Worm (Caenorhabditis elegans) whole organism, L4 larva: ENCODE measurements around the gene B0252.11.

Experiments
- F10B5.3 ChIP-seq: sonication (generic microtip); optimal IDR thresholded peaks from 2 replicates; lab custom pipeline; 2016; ENCODE audit warnings: mild to moderate bottlenecking, missing genetic modification characterization, missing compliant biosample characterization
- F37D6.2 ChIP-seq: sonication (generic microtip); optimal IDR thresholded peaks from 2 replicates; lab custom pipeline; 2016; ENCODE audit warnings: mild to moderate bottlenecking, missing genetic modification characterization, missing compliant biosample characterization
- F44E2.7 ChIP-seq: fragments of 200-800 bp; sonication (Bioruptor generic); IDR thresholded peaks from 2 replicates; pipeline ENCODE4 v2.1.2; 2022; ENCODE audit warnings: missing genetic modification characterization, missing compliant biosample characterization
- F49E8.2 ChIP-seq: sonication (generic microtip); optimal IDR thresholded peaks from 2 replicates; lab custom pipeline; 2016; ENCODE audit warnings: missing compliant biosample characterization, mild to moderate bottlenecking, missing genetic modification characterization, borderline replicate concordance
- T20F7.1 ChIP-seq: fragments of 200-800 bp; sonication (Bioruptor generic); optimal IDR thresholded peaks from 2 replicates; lab custom pipeline; 2018; ENCODE audit warnings: mild to moderate bottlenecking, missing genetic modification characterization, missing compliant biosample characterization
- T26A8.4 ChIP-seq: fragments of 200-800 bp; sonication (Bioruptor generic); IDR thresholded peaks from 2 replicates; pipeline ENCODE4 v1.3.6; 2022; ENCODE audit warnings: missing genetic modification characterization, missing compliant biosample characterization
- Y75B8A.6 ChIP-seq: fragments of 200-800 bp; sonication (Bioruptor generic); IDR thresholded peaks from 2 replicates; pipeline ENCODE4 v1.3.6; 2022; ENCODE audit warnings: missing genetic modification reagents, missing genetic modification characterization, missing compliant biosample characterization
- ZK546.5 ChIP-seq, 2 experiments: sonication (generic microtip); optimal IDR thresholded peaks; 2 replicates each; lab custom pipeline; 2017; ENCODE audit warnings: missing biosample characterization in 2 of 2, missing genetic modification characterization in 2 of 2
- aha-1 ChIP-seq: fragments of 150-350 bp; peaks from one replicate; lab custom pipeline; 2014; ENCODE audit warnings: missing biosample characterization, missing genetic modification characterization
- aly-2 ChIP-seq: sonication (generic microtip); optimal IDR thresholded peaks from 2 replicates; lab custom pipeline; 2018; ENCODE audit warnings: missing biosample characterization, missing genetic modification characterization
- arid-1 ChIP-seq: fragments of 200-800 bp; sonication (Bioruptor generic); conservative IDR thresholded peaks from 2 replicates; pipeline ENCODE4 v1.3.6; 2022; ENCODE audit warnings: missing genetic modification reagents, missing genetic modification characterization, missing compliant biosample characterization
- attf-4 ChIP-seq: sonication (generic microtip); optimal IDR thresholded peaks from 3 replicates; lab custom pipeline; 2017; ENCODE audit warnings: missing biosample characterization, missing genetic modification characterization
- ceh-20 ChIP-seq: fragments of 200-800 bp; sonication (Bioruptor generic); IDR thresholded peaks from 2 replicates; pipeline ENCODE4 v1.3.6; 2022; ENCODE audit warnings: missing genetic modification reagents, missing genetic modification characterization, missing compliant biosample characterization
- ceh-28 ChIP-seq: fragments of 150-350 bp; optimal IDR thresholded peaks from 2 replicates; lab custom pipeline; 2014; ENCODE audit warnings: missing biosample characterization, missing genetic modification reagents, missing genetic modification characterization
- ceh-62 ChIP-seq: sonication (generic microtip); optimal IDR thresholded peaks from 2 replicates; lab custom pipeline; 2017; ENCODE audit warnings: missing biosample characterization, missing genetic modification characterization
- daf-16 ChIP-seq, 3 experiments: sonication (generic microtip); optimal IDR thresholded peaks; 2 replicates each; lab custom pipeline; 2016 to 2017; ENCODE audit warnings: missing genetic modification characterization in 3 of 3, missing genetic modification reagents in 3 of 3, mild to moderate bottlenecking in 2 of 3, missing compliant biosample characterization in 2 of 3, missing biosample characterization in 1 of 3, moderate library complexity in 1 of 3
- daf-8 ChIP-seq: fragments of 200-800 bp; sonication (Bioruptor generic); IDR thresholded peaks from 2 replicates; pipeline ENCODE4 v1.3.6; 2022; ENCODE audit warnings: missing genetic modification characterization, missing compliant biosample characterization
- dmd-6 ChIP-seq: fragments of 200-800 bp; sonication (Bioruptor generic); IDR thresholded peaks from 2 replicates; pipeline ENCODE4 v1.3.6; 2022; ENCODE audit warnings: missing genetic modification reagents, missing genetic modification characterization, missing compliant biosample characterization
- dmd-8 ChIP-seq: fragments of 200-800 bp; sonication (Bioruptor generic); IDR thresholded peaks from 2 replicates; pipeline ENCODE4 v1.3.6; 2022; ENCODE audit warnings: missing genetic modification characterization, missing compliant biosample characterization
- dve-1 ChIP-seq: sonication (generic microtip); optimal IDR thresholded peaks from 2 replicates; lab custom pipeline; 2017; ENCODE audit warnings: antibody characterized with exemption, mild to moderate bottlenecking, missing genetic modification characterization, missing compliant biosample characterization; ENCODE audit not compliant: insufficient read depth
- egl-43 ChIP-seq: fragments of 200-800 bp; sonication (Bioruptor generic); IDR thresholded peaks from 2 replicates; pipeline ENCODE4 v1.3.6; 2022; ENCODE audit warnings: missing genetic modification reagents, missing genetic modification characterization, missing compliant biosample characterization
- gei-8 ChIP-seq: fragments of 200-800 bp; sonication (Bioruptor generic); optimal IDR thresholded peaks from 2 replicates; lab custom pipeline; 2018; ENCODE audit warnings: mild to moderate bottlenecking, missing genetic modification characterization, missing compliant biosample characterization
- hlh-11 ChIP-seq: fragments of 200-800 bp; sonication (Bioruptor generic); optimal IDR thresholded peaks from 2 replicates; lab custom pipeline; 2018; ENCODE audit warnings: mild to moderate bottlenecking, missing genetic modification characterization, missing compliant biosample characterization
- hlh-30 ChIP-seq: sonication (generic microtip); optimal IDR thresholded peaks from 2 replicates; lab custom pipeline; 2017; ENCODE audit warnings: antibody characterized with exemption, mild to moderate bottlenecking, missing genetic modification characterization, missing compliant biosample characterization; ENCODE audit not compliant: insufficient read depth
- hmg-1.1 ChIP-seq: fragments of 200-800 bp; sonication (Bioruptor generic); IDR thresholded peaks from 2 replicates; pipeline ENCODE4 v1.3.6; 2022; ENCODE audit warnings: missing genetic modification reagents, missing genetic modification characterization, missing compliant biosample characterization
- lin-38 ChIP-seq: fragments of 200-800 bp; sonication (Bioruptor generic); IDR thresholded peaks from 2 replicates; pipeline ENCODE4 v1.3.6; 2022; ENCODE audit warnings: missing genetic modification reagents, missing genetic modification characterization, missing compliant biosample characterization
- lsy-2 ChIP-seq, 2 experiments: fragments of 150-350 bp in 1 of 2; sonication (generic microtip) in 1 of 2; optimal IDR thresholded peaks; 2 replicates each; lab custom pipeline; 2014 to 2017; ENCODE audit warnings: missing biosample characterization in 2 of 2, missing genetic modification characterization in 2 of 2
- mdt-29 ChIP-seq: fragments of 200-800 bp; sonication (Bioruptor generic); IDR thresholded peaks from 2 replicates; pipeline ENCODE4 v1.3.6; 2022; ENCODE audit warnings: missing genetic modification reagents, missing genetic modification characterization, missing compliant biosample characterization
- nhr-111 ChIP-seq: fragments of 200-800 bp; sonication (Bioruptor generic); optimal IDR thresholded peaks from 2 replicates; lab custom pipeline; 2018; ENCODE audit warnings: mild to moderate bottlenecking, missing genetic modification characterization, missing compliant biosample characterization
- nhr-42 ChIP-seq: fragments of 200-800 bp; sonication (Bioruptor generic); IDR thresholded peaks from 2 replicates; pipeline ENCODE4 v1.3.6; 2022; ENCODE audit warnings: missing genetic modification characterization, missing compliant biosample characterization
- nhr-48 ChIP-seq: sonication (generic microtip); optimal IDR thresholded peaks from 2 replicates; lab custom pipeline; 2016; ENCODE audit warnings: mild to moderate bottlenecking, missing genetic modification characterization, missing compliant biosample characterization
- nhr-6 ChIP-seq: fragments of 150-350 bp; optimal IDR thresholded peaks from 2 replicates; lab custom pipeline; 2014; ENCODE audit warnings: missing biosample characterization, missing genetic modification characterization
- nhr-77 ChIP-seq: fragments of 150-350 bp; optimal IDR thresholded peaks from 2 replicates; lab custom pipeline; 2014; ENCODE audit warnings: missing biosample characterization, missing genetic modification characterization
- php-3 ChIP-seq: fragments of 200-800 bp; sonication (Bioruptor generic); IDR thresholded peaks from 2 replicates; pipeline ENCODE4 v1.3.6; 2022; ENCODE audit warnings: missing genetic modification reagents, missing genetic modification characterization, missing compliant biosample characterization
- pqm-1 ChIP-seq: sonication (generic microtip); optimal IDR thresholded peaks from 2 replicates; lab custom pipeline; 2017; ENCODE audit warnings: missing biosample characterization, missing genetic modification characterization
- spr-3 ChIP-seq: fragments of 200-800 bp; sonication (Bioruptor generic); optimal IDR thresholded peaks from 2 replicates; lab custom pipeline; 2018; ENCODE audit warnings: mild to moderate bottlenecking, missing genetic modification characterization, missing compliant biosample characterization
- unc-62 ChIP-seq, 3 experiments: fragments of 150-350 bp in 1 of 3; sonication (generic microtip); optimal IDR thresholded peaks in 2 of 3; peaks in 1 of 3; 1 replicate in 1 of 3; 2 replicates in 2 of 3; lab custom pipeline; 2014 to 2017; ENCODE audit warnings: missing biosample characterization in 3 of 3, missing genetic modification characterization in 3 of 3, missing genetic modification reagents in 3 of 3, missing genotype in 1 of 3
- vab-7 ChIP-seq: fragments of 200-800 bp; sonication (Bioruptor generic); IDR thresholded peaks from 2 replicates; pipeline ENCODE4 v1.3.6; 2022; ENCODE audit warnings: missing genetic modification reagents, missing genetic modification characterization, missing compliant biosample characterization
- zfp-2 ChIP-seq: sonication (generic microtip); optimal IDR thresholded peaks from 2 replicates; lab custom pipeline; 2016; ENCODE audit warnings: mild to moderate bottlenecking, missing genetic modification characterization, missing compliant biosample characterization
- zfp-3 ChIP-seq: fragments of 200-800 bp; sonication (Bioruptor generic); conservative IDR thresholded peaks from 2 replicates; pipeline ENCODE4 v1.3.6; 2022; ENCODE audit warnings: missing genetic modification reagents, missing genetic modification characterization, missing compliant biosample characterization

B0252.11 gene

ce11 chrII:6943299-6944051 lies 25.9 kb upstream of the B0252.11 start (continued):
- TF ChIP-seq unc-62 (GFP tag; optimal IDR thresholded peaks at IDR 0.05 in 1 of 2; lab: Kevin White, UChicago) = peak in 1 of 2 experiments; percentile 33
- no peak for TF ChIP-seq unc-62 (tag; optimal IDR thresholded peaks at IDR 0.05; lab: Kevin White, UChicago)
- TF ChIP-seq ceh-20 = no peak
- peak; percentile 89 for TF ChIP-seq aha-1 (tag; lab: Kevin White, UChicago)
- TF ChIP-seq dmd-6 = peak; percentile 29
- peak; percentile 43 for TF ChIP-seq nhr-77 (tag; lab: Kevin White, UChicago)
- no peak for TF ChIP-seq lsy-2 (tag; optimal IDR thresholded peaks at IDR 0.05; lab: Kevin White, UChicago)
- TF ChIP-seq hmg-1.1 (GFP tag; lab: Robert Waterston, UW) = peak; percentile 75
- peak; percentile 30 for TF ChIP-seq hlh-11 (tag; lab: Kevin White, UChicago)
- no peak for TF ChIP-seq aly-2 (tag; lab: Kevin White, UChicago)
- peak; percentile 51 for TF ChIP-seq F37D6.2 (tag; lab: Kevin White, UChicago)
- no peak for TF ChIP-seq daf-16 (GFP tag; optimal IDR thresholded peaks at IDR 0.05; lab: Kevin White, UChicago)
- TF ChIP-seq daf-16 (tag; optimal IDR thresholded peaks at IDR 0.05; lab: Kevin White, UChicago) = peak; percentile 73
- peak; percentile 28 for TF ChIP-seq T20F7.1 (GFP tag; lab: Kevin White, UChicago)
- no peak for TF ChIP-seq spr-3 (GFP tag; lab: Kevin White, UChicago)
- TF ChIP-seq vab-7 (GFP tag; lab: Robert Waterston, UW) = 0 out of 2 replicates have a peak, but pooled peaks have one; percentile 37
- TF ChIP-seq egl-43 (GFP tag; lab: Robert Waterston, UW) = peak; percentile 78
- TF ChIP-seq pqm-1 = peak; percentile 63

DNA sequence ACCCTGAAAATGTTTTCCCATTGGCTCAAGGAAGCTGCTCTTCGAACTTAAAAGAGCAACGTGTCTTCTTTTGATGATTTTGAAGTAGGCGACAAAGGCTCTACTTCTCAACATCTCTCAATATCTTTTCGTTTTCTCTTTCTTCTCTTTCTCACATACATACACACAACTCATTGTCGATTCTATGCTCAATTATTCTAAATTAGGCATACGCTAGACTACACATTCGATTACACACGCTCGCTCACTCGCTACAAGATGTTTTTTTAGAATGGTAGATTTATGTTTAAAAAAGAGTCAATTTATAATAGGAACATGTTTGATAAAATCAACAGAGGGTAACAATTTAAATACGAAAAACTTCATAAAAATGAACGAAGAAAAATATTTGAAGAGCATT lies 23.9 kb upstream of the B0252.11 start:
- no peak for TF ChIP-seq hlh-30 (tag; lab: Kevin White, UChicago)
- no peak for TF ChIP-seq arid-1 (GFP tag; lab: Robert Waterston, UW)
- no peak for TF ChIP-seq ceh-62 (tag; lab: Kevin White, UChicago)
- no peak for TF ChIP-seq T26A8.4 (GFP tag; lab: Robert Waterston, UW)

ce11 chrII:6940726-6941230 lies 23.2 kb upstream of the B0252.11 start:
- TF ChIP-seq daf-8 (GFP tag; lab: Robert Waterston, UW) (no peak), zfp-2 (tag; lab: Kevin White, UChicago) (no peak), aha-1 (tag; lab: Kevin White, UChicago) (peak; percentile 93), F10B5.3 (tag; lab: Kevin White, UChicago) (no peak), unc-62 (GFP tag; optimal IDR thresholded peaks at IDR 0.05 in 1 of 2; lab: Kevin White, UChicago) (peak in 1 of 2 experiments; percentile 49), unc-62 (tag; optimal IDR thresholded peaks at IDR 0.05; lab: Kevin White, UChicago) (no peak), F49E8.2 (tag; lab: Kevin White, UChicago) (no peak), gei-8 (GFP tag; lab: Kevin White, UChicago) (no peak), mdt-29 (GFP tag; lab: Robert Waterston, UW) (no peak), dve-1 (tag; lab: Kevin White, UChicago) (no peak), egl-43 (GFP tag; lab: Robert Waterston, UW) (0 out of 2 replicates have a peak, but pooled peaks have one; percentile 27)

ce11 chrII:6939873-6940272 lies 22.3 kb upstream of the B0252.11 start:
- no peak for TF ChIP-seq nhr-48 (tag; lab: Kevin White, UChicago)
- no peak for TF ChIP-seq nhr-111 (GFP tag; lab: Kevin White, UChicago)
- TF ChIP-seq php-3 = no peak
- no peak for TF ChIP-seq ZK546.5 (tag; optimal IDR thresholded peaks at IDR 0.05; lab: Kevin White, UChicago)
- TF ChIP-seq spr-3 (GFP tag; lab: Kevin White, UChicago) = no peak
- no peak for TF ChIP-seq zfp-3 (GFP tag; lab: Robert Waterston, UW)
- TF ChIP-seq F44E2.7 (GFP tag; lab: Robert Waterston, UW) = no peak
- no peak for TF ChIP-seq dmd-8 (GFP tag; lab: Robert Waterston, UW)
- TF ChIP-seq zfp-2 (tag; lab: Kevin White, UChicago) = no peak
- TF ChIP-seq nhr-6 = no peak
- no peak for TF ChIP-seq attf-4 (tag; lab: Kevin White, UChicago)
- no peak for TF ChIP-seq lin-38 (GFP tag; lab: Robert Waterston, UW)
- TF ChIP-seq ceh-28 (tag; lab: Kevin White, UChicago) = no peak
- TF ChIP-seq hmg-1.1 (GFP tag; lab: Robert Waterston, UW) = no peak
- no peak for TF ChIP-seq daf-8 (GFP tag; lab: Robert Waterston, UW)
- TF ChIP-seq egl-43 (GFP tag; lab: Robert Waterston, UW) = no peak
- TF ChIP-seq nhr-42 (GFP tag; lab: Robert Waterston, UW) = no peak
- no peak for TF ChIP-seq T20F7.1 (GFP tag; lab: Kevin White, UChicago)
- TF ChIP-seq Y75B8A.6 (GFP tag; lab: Robert Waterston, UW) = no peak
